Worm (Caenorhabditis elegans) whole organism, L2 larva: ENCODE measurements around the gene C14E2.5.

ENCODE experiments used
- ZK546.5 ChIP-seq: sonication (generic microtip); optimal IDR thresholded peaks from 2 replicates; lab custom pipeline; 2017; ENCODE audit warnings: missing biosample characterization, missing genetic modification characterization
- ama-1 ChIP-seq: fragments of 150-350 bp; optimal IDR thresholded peaks from 2 replicates; lab custom pipeline; 2018; ENCODE audit warnings: inconsistent platforms
- ceh-82 ChIP-seq: fragments of 150-350 bp; optimal IDR thresholded peaks from 2 replicates; lab custom pipeline; 2014; ENCODE audit warnings: missing biosample characterization, missing genetic modification characterization
- fos-1 ChIP-seq: fragments of 150-350 bp; optimal IDR thresholded peaks from 2 replicates; lab custom pipeline; 2014; ENCODE audit warnings: missing biosample characterization, missing genetic modification characterization
- lin-11 ChIP-seq: fragments of 150-350 bp; sonication (generic microtip); optimal IDR thresholded peaks from 2 replicates; lab custom pipeline; 2014; ENCODE audit warnings: missing biosample characterization, missing genetic modification characterization, inconsistent platforms, mixed read lengths
- lin-39 ChIP-seq: fragments of 150-350 bp; optimal IDR thresholded peaks from 2 replicates; lab custom pipeline; 2014; ENCODE audit warnings: missing biosample characterization, missing genetic modification reagents, missing genetic modification characterization
- lsy-2 ChIP-seq, 2 experiments: fragments of 150-350 bp in 1 of 2; sonication (generic microtip) in 1 of 2; optimal IDR thresholded peaks; 2 replicates each; lab custom pipeline; 2014 to 2017; ENCODE audit warnings: missing biosample characterization in 2 of 2, missing genetic modification characterization in 2 of 2
- mdl-1 ChIP-seq, 2 experiments: fragments of 150-350 bp in 1 of 2; sonication (generic microtip) in 1 of 2; optimal IDR thresholded peaks; 2 replicates each; lab custom pipeline; 2017; ENCODE audit warnings: missing biosample characterization in 2 of 2, missing genetic modification characterization in 2 of 2
- nhr-77 ChIP-seq: fragments of 150-350 bp; optimal IDR thresholded peaks from 2 replicates; lab custom pipeline; 2014; ENCODE audit warnings: missing biosample characterization, missing genetic modification characterization
- peb-1 ChIP-seq: fragments of 150-350 bp; optimal IDR thresholded peaks from 2 replicates; lab custom pipeline; 2014; ENCODE audit warnings: missing biosample characterization, missing genetic modification characterization
- snpc-4 ChIP-seq: fragments of 150-350 bp; optimal IDR thresholded peaks from 2 replicates; lab custom pipeline; 2014; ENCODE audit warnings: missing biosample characterization, missing genetic modification characterization
- unc-39 ChIP-seq: fragments of 150-350 bp; optimal IDR thresholded peaks from 2 replicates; lab custom pipeline; 2014; ENCODE audit warnings: missing biosample characterization, missing genetic modification characterization
- unc-62 ChIP-seq: fragments of 150-350 bp; optimal IDR thresholded peaks from 2 replicates; lab custom pipeline; 2014; ENCODE audit warnings: missing biosample characterization, missing genetic modification reagents, missing genetic modification characterization
- ztf-11 ChIP-seq: sonication (generic microtip); optimal IDR thresholded peaks from 2 replicates; lab custom pipeline; 2017; ENCODE audit warnings: missing biosample characterization, missing genetic modification characterization

DNA sequence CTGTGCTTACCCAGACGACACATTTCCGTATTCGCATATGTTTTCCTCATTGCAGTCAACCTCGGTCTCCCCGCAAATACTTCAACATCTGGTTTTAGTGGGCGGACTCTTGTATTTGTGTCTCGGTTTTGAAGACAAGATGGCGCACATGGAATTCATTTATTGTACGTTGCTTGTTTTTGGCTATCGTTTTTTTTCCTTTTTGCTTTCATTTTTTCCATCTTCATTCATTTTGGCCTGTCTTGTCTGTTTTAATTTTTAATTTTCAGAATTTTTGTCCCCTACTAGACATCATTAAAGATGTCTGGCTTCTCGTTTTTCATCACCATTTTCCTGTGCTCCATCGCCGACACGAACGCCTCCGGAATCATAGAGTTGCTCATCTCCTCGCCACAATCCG is 38.5 kb downstream of the C14E2.5 start, which contains the start of gene arg-1:
- TF ChIP-seq unc-62 (GFP tag; lab: Kevin White, UChicago) (no peak), lin-39 (tag; lab: Kevin White, UChicago) (no peak), ceh-82 (tag; lab: Kevin White, UChicago) (no peak), lin-11 (tag; lab: Kevin White, UChicago) (no peak), mdl-1 (tag; optimal IDR thresholded peaks at IDR 0.05; lab: Kevin White, UChicago) (no peak), ztf-11 (tag; lab: Kevin White, UChicago) (no peak), peb-1 (tag; lab: Kevin White, UChicago) (no peak), fos-1 (tag; lab: Kevin White, UChicago) (no peak), ZK546.5 (no peak), lsy-2 (tag; optimal IDR thresholded peaks at IDR 0.05; lab: Kevin White, UChicago) (no peak), nhr-77 (no peak), unc-39 (no peak), ama-1 (lab: Kevin White, UChicago) (no peak), snpc-4 (tag; lab: Kevin White, UChicago) (no peak)
